Fruit fly (Drosophila melanogaster) whole organism, embryonic: ENCODE results near the gene dachs.

Experiments used
- ATbp ChIP-seq: fragments of 200-800 bp; sonication (Bioruptor generic); optimal IDR thresholded peaks from 2 replicates; lab custom pipeline; 2017; ENCODE audit warnings: missing biosample characterization, mild to moderate bottlenecking, missing genetic modification characterization, missing genetic modification reagents
- B-H2 ChIP-seq: fragments of 200-800 bp; sonication (Bioruptor generic); optimal IDR thresholded peaks from 2 replicates; lab custom pipeline; 2018; ENCODE audit warnings: missing biosample characterization, mild to moderate bottlenecking, missing genetic modification characterization
- CG10959 ChIP-seq: fragments of 200-800 bp; sonication (Bioruptor generic); IDR thresholded peaks from 2 replicates; pipeline ENCODE4 v1.3.6; 2022; ENCODE audit warnings: missing biosample characterization, missing genetic modification characterization
- CG13424 ChIP-seq: fragments of 200-800 bp; sonication (Bioruptor generic); optimal IDR thresholded peaks from 2 replicates; lab custom pipeline; 2019; ENCODE audit warnings: missing biosample characterization, mild to moderate bottlenecking, missing genetic modification characterization, moderate library complexity
- CG14710 ChIP-seq: fragments of 200-800 bp; sonication (Bioruptor generic); optimal IDR thresholded peaks from 3 replicates; lab custom pipeline; 2019; ENCODE audit warnings: missing biosample characterization, mild to moderate bottlenecking, missing genetic modification characterization, moderate library complexity
- CG15601 ChIP-seq: fragments of 200-800 bp; sonication (Bioruptor generic); optimal IDR thresholded peaks from 3 replicates; lab custom pipeline; 2019; ENCODE audit warnings: missing biosample characterization, mild to moderate bottlenecking, missing genetic modification characterization, moderate library complexity
- CG1602 ChIP-seq: fragments of 200-800 bp; sonication (Bioruptor generic); optimal IDR thresholded peaks from 3 replicates; lab custom pipeline; 2016; ENCODE audit warnings: missing biosample characterization, missing genetic modification characterization
- CG1603 ChIP-seq: fragments of 200-800 bp; sonication (Bioruptor generic); optimal IDR thresholded peaks from 2 replicates; lab custom pipeline; 2019; ENCODE audit warnings: missing biosample characterization, mild to moderate bottlenecking, missing genetic modification characterization, moderate library complexity
- CG17361 ChIP-seq: fragments of 200-800 bp; sonication (Bioruptor generic); IDR thresholded peaks from 3 replicates; pipeline ENCODE4 v1.3.6; 2022; ENCODE audit warnings: missing biosample characterization, missing genetic modification characterization
- CG17568 ChIP-seq: fragments of 200-800 bp; sonication (Bioruptor generic); optimal IDR thresholded peaks from 2 replicates; lab custom pipeline; 2018; ENCODE audit warnings: missing biosample characterization, mild to moderate bottlenecking, missing genetic modification characterization, moderate library complexity
- CG18262 ChIP-seq: fragments of 200-800 bp; optimal IDR thresholded peaks from 3 replicates; lab custom pipeline; 2019; ENCODE audit warnings: missing biosample characterization, mild to moderate bottlenecking, missing genetic modification characterization, moderate library complexity
- CG2678 ChIP-seq: fragments of 200-800 bp; sonication (Bioruptor generic); optimal IDR thresholded peaks from 3 replicates; lab custom pipeline; 2019; ENCODE audit warnings: missing biosample characterization, mild to moderate bottlenecking, missing genetic modification characterization, moderate library complexity
- CG2875 ChIP-seq: fragments of 200-800 bp; sonication (Bioruptor generic); optimal IDR thresholded peaks from 2 replicates; lab custom pipeline; 2017; ENCODE audit warnings: missing biosample characterization, mild to moderate bottlenecking, missing genetic modification characterization, missing genetic modification reagents
- CG31441 ChIP-seq: fragments of 200-800 bp; sonication (Bioruptor generic); IDR thresholded peaks from 2 replicates; pipeline ENCODE4 v1.3.6; 2022; ENCODE audit warnings: missing biosample characterization, missing genetic modification characterization
- CG33557 ChIP-seq: fragments of 200-800 bp; sonication (Bioruptor generic); optimal IDR thresholded peaks from 2 replicates; lab custom pipeline; 2019; ENCODE audit warnings: missing biosample characterization, mild to moderate bottlenecking, missing genetic modification characterization, moderate library complexity
- CG7963 ChIP-seq: fragments of 200-800 bp; sonication (Bioruptor generic); IDR thresholded peaks from 3 replicates; pipeline ENCODE4 v1.3.6; 2022; ENCODE audit warnings: missing biosample characterization, missing genetic modification characterization; ENCODE audit not compliant: partially characterized antibody
- CG8290 ChIP-seq, 3 experiments: fragments of 200-800 bp; sonication (Bioruptor generic); optimal IDR thresholded peaks; 2 replicates each; lab custom pipeline; 2016 to 2019; ENCODE audit warnings: missing biosample characterization in 3 of 3, missing genetic modification characterization in 3 of 3, mild to moderate bottlenecking in 2 of 3, moderate library complexity in 1 of 3
- CG8359 ChIP-seq: fragments of 200-800 bp; sonication (Bioruptor generic); optimal IDR thresholded peaks from 2 replicates; lab custom pipeline; 2017; ENCODE audit warnings: missing biosample characterization, mild to moderate bottlenecking, missing genetic modification characterization, borderline replicate concordance
- CG8388 ChIP-seq: fragments of 200-800 bp; sonication (Bioruptor generic); optimal IDR thresholded peaks from 2 replicates; lab custom pipeline; 2019; ENCODE audit warnings: missing biosample characterization, mild to moderate bottlenecking, missing genetic modification characterization, moderate library complexity
- Dll ChIP-seq: fragments of 200-800 bp; sonication (Bioruptor generic); IDR thresholded peaks from 4 replicates; pipeline ENCODE4 v1.3.6; 2022; ENCODE audit warnings: missing biosample characterization, missing genetic modification characterization; ENCODE audit not compliant: partially characterized antibody
- Drgx ChIP-seq: fragments of 200-800 bp; sonication (Bioruptor generic); IDR thresholded peaks from 2 replicates; pipeline ENCODE4 v1.3.6; 2022; ENCODE audit warnings: missing biosample characterization, missing genetic modification characterization
- HLH54F ChIP-seq: fragments of 200-800 bp; sonication (Bioruptor generic); optimal IDR thresholded peaks from 3 replicates; lab custom pipeline; 2016; ENCODE audit warnings: missing biosample characterization, missing genetic modification characterization
- HLHmδ ChIP-seq: fragments of 200-800 bp; sonication (Bioruptor generic); optimal IDR thresholded peaks from 2 replicates; lab custom pipeline; 2018; ENCODE audit warnings: missing biosample characterization, mild to moderate bottlenecking, missing genetic modification characterization, moderate library complexity
- Hmx ChIP-seq: fragments of 200-800 bp; sonication (Bioruptor generic); optimal IDR thresholded peaks from 2 replicates; lab custom pipeline; 2016; ENCODE audit warnings: missing biosample characterization, missing genetic modification characterization
- Med ChIP-seq: fragments of 200-800 bp; sonication (Bioruptor generic); peaks from one replicate; lab custom pipeline; 2016; ENCODE audit warnings: missing biosample characterization, missing genetic modification characterization, mild to moderate bottlenecking, inconsistent platforms, moderate library complexity
- Neu2 ChIP-seq: fragments of 200-800 bp; sonication (Bioruptor generic); optimal IDR thresholded peaks from 3 replicates; lab custom pipeline; 2016; ENCODE audit warnings: missing biosample characterization, missing genetic modification characterization, borderline replicate concordance
- NfI ChIP-seq: fragments of 200-800 bp; sonication (Bioruptor generic); optimal IDR thresholded peaks from 3 replicates; lab custom pipeline; 2018; ENCODE audit warnings: missing biosample characterization, mild to moderate bottlenecking, missing genetic modification characterization, moderate library complexity
- PHDP ChIP-seq: fragments of 200-800 bp; sonication (Bioruptor generic); optimal IDR thresholded peaks from 3 replicates; lab custom pipeline; 2018; ENCODE audit warnings: missing biosample characterization, mild to moderate bottlenecking, missing genetic modification characterization, moderate library complexity
- Sry-β ChIP-seq: fragments of 200-800 bp; sonication (Bioruptor generic); optimal IDR thresholded peaks from 2 replicates; lab custom pipeline; 2018; ENCODE audit warnings: missing biosample characterization, mild to moderate bottlenecking, missing genetic modification characterization, moderate library complexity
- Sry-δ ChIP-seq: fragments of 200-800 bp; sonication (Bioruptor generic); optimal IDR thresholded peaks from 2 replicates; lab custom pipeline; 2016; ENCODE audit warnings: missing biosample characterization, missing genetic modification characterization
- TFAM ChIP-seq: fragments of 200-800 bp; sonication (Bioruptor generic); optimal IDR thresholded peaks from 2 replicates; lab custom pipeline; 2017; ENCODE audit warnings: missing biosample characterization, missing genetic modification characterization, inconsistent platforms
- Xbp1 ChIP-seq: fragments of 200-800 bp; sonication (Bioruptor generic); optimal IDR thresholded peaks from 3 replicates; lab custom pipeline; 2016; ENCODE audit warnings: missing biosample characterization, mild to moderate bottlenecking, missing genetic modification characterization
- bab2 ChIP-seq: fragments of 200-800 bp; sonication (Bioruptor generic); optimal IDR thresholded peaks from 2 replicates; lab custom pipeline; 2016; ENCODE audit warnings: missing biosample characterization, missing genetic modification characterization
- bsh ChIP-seq, 2 experiments: fragments of 200-800 bp; sonication (Bioruptor generic); optimal IDR thresholded peaks; 2 replicates each; lab custom pipeline; 2017 to 2018; ENCODE audit warnings: mild to moderate bottlenecking in 2 of 2, missing biosample characterization in 2 of 2, missing genetic modification characterization in 2 of 2, moderate library complexity in 1 of 2
- cad ChIP-seq: fragments of >200 bp; optimal IDR thresholded peaks from 2 replicates; lab custom pipeline; 2017; ENCODE audit warnings: missing biosample characterization, missing genetic modification characterization
- emc ChIP-seq: fragments of 200-800 bp; sonication (Bioruptor generic); optimal IDR thresholded peaks from 2 replicates; lab custom pipeline; 2016; ENCODE audit warnings: missing biosample characterization, missing genetic modification characterization
- exex ChIP-seq: fragments of 200-800 bp; sonication (Bioruptor generic); optimal IDR thresholded peaks from 4 replicates; lab custom pipeline; 2018; ENCODE audit warnings: missing biosample characterization, mild to moderate bottlenecking, missing genetic modification characterization, moderate library complexity
- gsb ChIP-seq: fragments of 200-800 bp; sonication (Bioruptor generic); IDR thresholded peaks from 2 replicates; pipeline ENCODE4 v1.3.6; 2022; ENCODE audit warnings: missing biosample characterization, missing genetic modification characterization
- insv ChIP-seq, 2 experiments: fragments of 200-800 bp; sonication (Bioruptor generic); optimal IDR thresholded peaks; 3 replicates each; lab custom pipeline; 2016 to 2018; ENCODE audit warnings: missing biosample characterization in 2 of 2, missing genetic modification characterization in 2 of 2
- nerfin-1 ChIP-seq: fragments of 200-800 bp; sonication (Bioruptor generic); optimal IDR thresholded peaks from 3 replicates; lab custom pipeline; 2019; ENCODE audit warnings: missing biosample characterization, mild to moderate bottlenecking, missing genetic modification characterization, moderate library complexity
- pfk ChIP-seq: fragments of 200-800 bp; sonication (Bioruptor generic); optimal IDR thresholded peaks from 2 replicates; lab custom pipeline; 2018; ENCODE audit warnings: missing biosample characterization, mild to moderate bottlenecking, missing genetic modification characterization, moderate library complexity
- stwl ChIP-seq: fragments of 200-800 bp; sonication (Bioruptor generic); optimal IDR thresholded peaks from 3 replicates; lab custom pipeline; 2018; ENCODE audit warnings: missing biosample characterization, mild to moderate bottlenecking, missing genetic modification characterization, moderate library complexity
- tap ChIP-seq: fragments of 200-800 bp; optimal IDR thresholded peaks from 3 replicates; lab custom pipeline; 2019; ENCODE audit warnings: missing biosample characterization, mild to moderate bottlenecking, missing genetic modification characterization, moderate library complexity
- tna ChIP-seq: fragments of 200-800 bp; sonication (Bioruptor generic); IDR thresholded peaks from 2 replicates; pipeline ENCODE4 v1.3.6; 2022; ENCODE audit warnings: missing biosample characterization, missing genetic modification characterization; ENCODE audit not compliant: partially characterized antibody
- twi ChIP-seq: fragments of 200-800 bp; optimal IDR thresholded peaks from 2 replicates; lab custom pipeline; 2019; ENCODE audit warnings: missing biosample characterization, mild to moderate bottlenecking, missing genetic modification characterization, moderate library complexity
- unpg ChIP-seq: fragments of 200-800 bp; sonication (Bioruptor generic); optimal IDR thresholded peaks from 3 replicates; lab custom pipeline; 2018; ENCODE audit warnings: missing biosample characterization, mild to moderate bottlenecking, missing genetic modification characterization, moderate library complexity
- wdn ChIP-seq: fragments of 200-800 bp; sonication (Bioruptor generic); IDR thresholded peaks from 2 replicates; pipeline ENCODE4 v1.3.6; 2022; ENCODE audit warnings: missing biosample characterization, missing genetic modification characterization
- wek ChIP-seq: fragments of 200-800 bp; sonication (Bioruptor generic); optimal IDR thresholded peaks from 3 replicates; lab custom pipeline; 2018; ENCODE audit warnings: missing biosample characterization, mild to moderate bottlenecking, missing genetic modification characterization, moderate library complexity

dachs gene

DNA sequence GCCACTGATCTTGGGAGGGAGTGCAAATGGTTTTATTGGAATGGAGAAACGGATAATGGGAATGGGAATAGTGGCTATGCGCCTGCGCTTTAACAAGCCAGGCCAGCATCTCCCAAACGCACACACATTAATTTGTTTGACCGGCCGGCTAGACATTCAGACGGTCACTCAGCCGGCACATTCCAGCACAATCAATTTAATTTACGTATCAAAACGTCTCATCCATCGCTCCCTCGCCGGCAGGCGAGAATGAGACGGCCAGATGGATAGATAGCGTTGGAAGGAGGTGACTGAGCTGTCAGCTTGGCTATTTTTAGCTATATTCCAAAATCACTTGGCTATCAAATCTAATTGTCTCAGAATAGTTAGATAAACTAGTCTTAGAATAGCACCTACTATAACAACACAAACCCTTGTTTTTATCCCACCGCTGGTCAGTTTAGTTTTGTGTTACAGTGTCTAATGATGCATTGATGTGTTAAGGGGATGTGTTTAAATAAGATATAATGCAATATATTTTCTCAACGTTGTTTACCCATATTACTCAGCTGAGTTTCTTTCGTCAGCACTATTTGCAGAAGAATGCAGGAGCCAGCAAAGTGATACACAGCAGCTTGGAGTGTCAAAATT, 43.0 kb upstream of the dachs start (continued):
- no peak for TF ChIP-seq CG8290 (GFP tag; optimal IDR thresholded peaks at IDR 0.05; lab: Kevin White, UChicago)
- no peak for TF ChIP-seq CG8290 (tag; optimal IDR thresholded peaks at IDR 0.05; lab: Kevin White, UChicago)
- peak; percentile 42 for TF ChIP-seq CG18262
- peak; percentile 34 for TF ChIP-seq CG1603
- TF ChIP-seq HLH54F: no peak
- TF ChIP-seq wek: peak; percentile 28
- no peak for TF ChIP-seq CG7963 (GFP tag; lab: Robert Waterston, UW)
- peak; percentile 33 for TF ChIP-seq CG1602 (GFP tag; lab: Kevin White, UChicago)
- peak; percentile 2 for TF ChIP-seq stwl
- no peak for TF ChIP-seq insv (GFP tag; optimal IDR thresholded peaks at IDR 0.05; lab: Kevin White, UChicago)
- TF ChIP-seq Sry-δ (GFP tag; lab: Kevin White, UChicago): no peak
- no peak for TF ChIP-seq tna (GFP tag; lab: Robert Waterston, UW)
- no peak for TF ChIP-seq B-H2 (GFP tag; lab: Kevin White, UChicago)
- TF ChIP-seq twi (tag; lab: Kevin White, UChicago): no peak
- TF ChIP-seq CG2875: peak; percentile 53
- peak; percentile 44; the same call in 2 of the 3 replicates for TF ChIP-seq CG17361 (GFP tag; lab: Robert Waterston, UW)
- TF ChIP-seq HLHmδ (GFP tag; lab: Kevin White, UChicago): no peak
- TF ChIP-seq CG2678 (tag; lab: Kevin White, UChicago): peak; percentile 36
- no peak for TF ChIP-seq CG10959 (GFP tag; lab: Robert Waterston, UW)
- TF ChIP-seq NfI (GFP tag; lab: Kevin White, UChicago): no peak
- 0 out of 2 replicates have a peak, but pooled peaks have one; percentile 12 for TF ChIP-seq wdn (GFP tag; lab: Robert Waterston, UW)
- peak; percentile 3 for TF ChIP-seq CG8388 (GFP tag; lab: Kevin White, UChicago)
- TF ChIP-seq ATbp (GFP tag; lab: Kevin White, UChicago): peak; percentile 71
- TF ChIP-seq PHDP (tag; lab: Kevin White, UChicago): peak; percentile 26
- no peak for TF ChIP-seq Hmx (GFP tag; lab: Kevin White, UChicago)
- TF ChIP-seq Drgx: no peak
- peak; percentile 9 for TF ChIP-seq bab2 (GFP tag; lab: Kevin White, UChicago)
- no peak for TF ChIP-seq TFAM (GFP tag; lab: Kevin White, UChicago)
- TF ChIP-seq Neu2 (GFP tag; lab: Kevin White, UChicago): no peak
- no peak for TF ChIP-seq pfk (GFP tag; lab: Kevin White, UChicago)
- peak; percentile 14 for TF ChIP-seq CG13424 (tag; lab: Kevin White, UChicago)
- TF ChIP-seq Dll: no peak
- no peak for TF ChIP-seq cad (GFP tag; lab: Kevin White, UChicago)
- peak; percentile 8 for TF ChIP-seq unpg (GFP tag; lab: Kevin White, UChicago)
- no peak for TF ChIP-seq gsb (GFP tag; lab: Robert Waterston, UW)
- TF ChIP-seq Med (GFP tag; lab: Kevin White, UChicago): peak; percentile 44
- peak in 1 of 2 experiments; percentile 50 for TF ChIP-seq bsh (GFP tag; optimal IDR thresholded peaks at IDR 0.05; lab: Kevin White, UChicago)
- TF ChIP-seq exex (tag; lab: Kevin White, UChicago): no peak
- peak; percentile 29 for TF ChIP-seq CG33557
- 0 out of 2 replicates have a peak, but pooled peaks have one; percentile 20 for TF ChIP-seq CG31441 (GFP tag; lab: Robert Waterston, UW)
- TF ChIP-seq tap: peak; percentile 5
- peak; percentile 92 for TF ChIP-seq Sry-β
- TF ChIP-seq CG8359 (GFP tag; lab: Kevin White, UChicago): no peak
- no peak for TF ChIP-seq Xbp1 (GFP tag; lab: Kevin White, UChicago)
- TF ChIP-seq emc (GFP tag; lab: Kevin White, UChicago): no peak
- TF ChIP-seq nerfin-1 (tag; lab: Kevin White, UChicago): peak; percentile 24
- peak; percentile 39 for TF ChIP-seq CG14710 (tag; lab: Kevin White, UChicago)
- no peak for TF ChIP-seq CG17568 (GFP tag; lab: Kevin White, UChicago)
- TF ChIP-seq CG15601 (tag; lab: Kevin White, UChicago): peak; percentile 25
